Worm (Caenorhabditis elegans): ENCODE results near the gene fipp-1.

ce11 chrV:4377622-4378021 lies 6.0 kb downstream of the fipp-1 start, which contains the start of gene F32D1.8:
- no peak for TF ChIP-seq nhr-76 (tag; optimal IDR thresholded peaks at IDR 0.05)
- TF ChIP-seq lin-13 (GFP tag; optimal IDR thresholded peaks at IDR 0.05), result no peak
- no peak for TF ChIP-seq ets-5 (GFP tag; IDR thresholded peaks at IDR 0.05)
- TF ChIP-seq ztf-4 (tag; optimal IDR thresholded peaks at IDR 0.05), result no peak
- no peak for TF ChIP-seq lsy-2 (tag; optimal IDR thresholded peaks at IDR 0.05)
- TF ChIP-seq sptf-1 (tag; optimal IDR thresholded peaks at IDR 0.05), result no peak
- TF ChIP-seq pqm-1 (tag; optimal IDR thresholded peaks at IDR 0.05), result no peak
- TF ChIP-seq mab-9 (GFP tag; IDR thresholded peaks at IDR 0.05), result no peak
- TF ChIP-seq lin-35 (GFP tag; optimal IDR thresholded peaks at IDR 0.05), result no peak
- TF ChIP-seq unc-62 (GFP tag; optimal IDR thresholded peaks at IDR 0.05), result no peak
- TF ChIP-seq zip-4 (GFP tag; optimal IDR thresholded peaks at IDR 0.05), result no peak
- no peak for TF ChIP-seq aha-1 (tag; optimal IDR thresholded peaks at IDR 0.05)
